Fruit fly (Drosophila melanogaster): Measurements from ENCODE around the gene Mer.

The Mer gene

dm6 chrX:19692951-19693698 is at the start of gene Mer:
Gene Mer, minus strand, starts transcription at chrX:19693500.
- TF ChIP-seq fru (GFP tag; optimal IDR thresholded peaks at IDR 0.05), result peak; percentile 88
- TF ChIP-seq Rel (GFP tag; optimal IDR thresholded peaks at IDR 0.05), result no peak
- peak; percentile 72 for TF ChIP-seq Rel (tag; optimal IDR thresholded peaks at IDR 0.05)
- peak; percentile 9 for TF ChIP-seq Jra (GFP tag; optimal IDR thresholded peaks at IDR 0.05)
- TF ChIP-seq GATAd (GFP tag; optimal IDR thresholded peaks at IDR 0.05), result peak; percentile 14
- TF ChIP-seq dmrt93B (GFP tag; optimal IDR thresholded peaks at IDR 0.05), result peak; percentile 12
- no peak for TF ChIP-seq jim (GFP tag; optimal IDR thresholded peaks at IDR 0.05)
- no peak for TF ChIP-seq dsf (GFP tag; optimal IDR thresholded peaks at IDR 0.05; ENCODE audit: borderline replicate concordance)
- TF ChIP-seq pan (optimal IDR thresholded peaks at IDR 0.05), result no peak
- TF ChIP-seq Dfd (GFP tag; optimal IDR thresholded peaks at IDR 0.05), result no peak
- TF ChIP-seq CG9705 (GFP tag; optimal IDR thresholded peaks at IDR 0.05), result peak; percentile 55
- TF ChIP-seq h (GFP tag; optimal IDR thresholded peaks at IDR 0.05), result peak; percentile 84
- peak; percentile 87 for TF ChIP-seq HLH106 (tag; optimal IDR thresholded peaks at IDR 0.05)
- TF ChIP-seq sv (GFP tag; optimal IDR thresholded peaks at IDR 0.05), result peak; percentile 62
- TF ChIP-seq br (GFP tag; optimal IDR thresholded peaks at IDR 0.05), result peak; percentile 84
- peak; percentile 80 for TF ChIP-seq OdsH (GFP tag; optimal IDR thresholded peaks at IDR 0.05)
- TF ChIP-seq CrebA (GFP tag; optimal IDR thresholded peaks at IDR 0.05; ENCODE audit: borderline replicate concordance), result no peak
- peak; percentile 82 for TF ChIP-seq woc (GFP tag; optimal IDR thresholded peaks at IDR 0.05)
- peak; percentile 84 for TF ChIP-seq rgr (GFP tag; optimal IDR thresholded peaks at IDR 0.05)
- TF ChIP-seq foxo (GFP tag; optimal IDR thresholded peaks at IDR 0.05), result peak in 1 of 2 experiments; percentile 85
- TF ChIP-seq Hr83 (GFP tag; optimal IDR thresholded peaks at IDR 0.05; ENCODE audit: poor library complexity, severe bottlenecking), result peak; percentile 40
- peak; percentile 51 for TF ChIP-seq psq (GFP tag; optimal IDR thresholded peaks at IDR 0.05)
- TF ChIP-seq Sp1 (GFP tag; optimal IDR thresholded peaks at IDR 0.05), result peak; percentile 84
- TF ChIP-seq Dif (GFP tag; optimal IDR thresholded peaks at IDR 0.05; ENCODE audit: partially characterized antibody), result no peak
- TF ChIP-seq ey (GFP tag; optimal IDR thresholded peaks at IDR 0.05), result peak; percentile 82

- TF ChIP-seq Jra (GFP tag; optimal IDR thresholded peaks at IDR 0.05) (no peak), dmrt93B (GFP tag; optimal IDR thresholded peaks at IDR 0.05) (no peak), br (GFP tag; optimal IDR thresholded peaks at IDR 0.05) (no peak), ey (GFP tag; optimal IDR thresholded peaks at IDR 0.05) (no peak), psq (GFP tag; optimal IDR thresholded peaks at IDR 0.05) (no peak), sv (GFP tag; optimal IDR thresholded peaks at IDR 0.05) (no peak), lola (GFP tag; optimal IDR thresholded peaks at IDR 0.05) (no peak), tai (GFP tag; optimal IDR thresholded peaks at IDR 0.05) (no peak), Vsx2 (GFP tag; optimal IDR thresholded peaks at IDR 0.05; ENCODE audit: partially characterized antibody) (no peak), CG9705 (GFP tag; optimal IDR thresholded peaks at IDR 0.05) (no peak), CG32264 (GFP tag; optimal IDR thresholded peaks at IDR 0.05) (no peak), jim (GFP tag; optimal IDR thresholded peaks at IDR 0.05) (no peak), Hr78 (GFP tag; optimal IDR thresholded peaks at IDR 0.05) (no peak)
Observed at dm6 chrX:19737872-19738271, 44.6 kb upstream of the Mer start.

dm6 chrX:19735270-19735669 is 42.0 kb upstream of the Mer start, which contains the start of gene CG14234:
Gene CG14234, plus strand, starts transcription at chrX:19735570.
- TF ChIP-seq sage (GFP tag; optimal IDR thresholded peaks at IDR 0.05), result no peak
- no peak for TF ChIP-seq brk (GFP tag; optimal IDR thresholded peaks at IDR 0.05)
- TF ChIP-seq dl (GFP tag; optimal IDR thresholded peaks at IDR 0.05; ENCODE audit: insufficient read depth in 1 of 2, partially characterized antibody in 2 of 2), result no peak
- TF ChIP-seq h (GFP tag; optimal IDR thresholded peaks at IDR 0.05), result no peak
- no peak for TF ChIP-seq CG32264 (GFP tag; optimal IDR thresholded peaks at IDR 0.05)
- no peak for TF ChIP-seq CrebA (GFP tag; optimal IDR thresholded peaks at IDR 0.05; ENCODE audit: borderline replicate concordance)
- TF ChIP-seq Sp1 (GFP tag; optimal IDR thresholded peaks at IDR 0.05), result no peak
- no peak for TF ChIP-seq jim (GFP tag; optimal IDR thresholded peaks at IDR 0.05)
- no peak for TF ChIP-seq Hr83 (GFP tag; optimal IDR thresholded peaks at IDR 0.05; ENCODE audit: poor library complexity, severe bottlenecking)
- no peak for TF ChIP-seq sv (GFP tag; optimal IDR thresholded peaks at IDR 0.05)
- TF ChIP-seq CG9705 (GFP tag; optimal IDR thresholded peaks at IDR 0.05), result no peak
- TF ChIP-seq tai (GFP tag; optimal IDR thresholded peaks at IDR 0.05), result no peak
- TF ChIP-seq usp (GFP tag; optimal IDR thresholded peaks at IDR 0.05), result no peak
- TF ChIP-seq Rel (GFP tag; optimal IDR thresholded peaks at IDR 0.05), result no peak
- no peak for TF ChIP-seq Rel (tag; optimal IDR thresholded peaks at IDR 0.05)
